Fruit fly (Drosophila melanogaster): ENCODE measurements around the gene eyg.

eyg gene

dm6 chr3L:12447081-12447480 is 20.7 kb downstream of the eyg start:
- TF ChIP-seq CTCF (optimal IDR thresholded peaks at IDR 0.05), result no peak
- no peak for TF ChIP-seq CG8478 (optimal IDR thresholded peaks at IDR 0.05)

dm6 chr3L:12444040-12444439 is 23.8 kb downstream of the eyg start:
- TF ChIP-seq CTCF (optimal IDR thresholded peaks at IDR 0.05) (no peak), CG8478 (optimal IDR thresholded peaks at IDR 0.05) (no peak)

- TF ChIP-seq CG8478 (optimal IDR thresholded peaks at IDR 0.05) (no peak), CTCF (optimal IDR thresholded peaks at IDR 0.05) (no peak)
Observed at dm6 chr3L:12442593-12442992, 25.2 kb downstream of the eyg start.

- TF ChIP-seq CG8478 (optimal IDR thresholded peaks at IDR 0.05), result no peak
- TF ChIP-seq CTCF (optimal IDR thresholded peaks at IDR 0.05), result no peak
Observed at dm6 chr3L:12434432-12434831, 33.4 kb downstream of the eyg start.

- no peak for TF ChIP-seq CG8478 (optimal IDR thresholded peaks at IDR 0.05)
- no peak for TF ChIP-seq CTCF (optimal IDR thresholded peaks at IDR 0.05)
Observed at dm6 chr3L:12433710-12434109, 34.1 kb downstream of the eyg start.

- TF ChIP-seq CG8478 (optimal IDR thresholded peaks at IDR 0.05) (no peak), CTCF (optimal IDR thresholded peaks at IDR 0.05) (no peak)
Observed at dm6 chr3L:12432392-12433012, 35.3 kb downstream of the eyg start, which contains the start of gene toe. TSS of gene toe (minus strand) at chr3L:12432668.

dm6 chr3L:12420437-12420836 is 47.4 kb downstream of the eyg start:
- no peak for TF ChIP-seq CTCF (optimal IDR thresholded peaks at IDR 0.05)
- TF ChIP-seq CG8478 (optimal IDR thresholded peaks at IDR 0.05), result no peak

- TF ChIP-seq CG8478 (optimal IDR thresholded peaks at IDR 0.05) (no peak), CTCF (optimal IDR thresholded peaks at IDR 0.05) (peak in 1 of 2 experiments; percentile 5)
Observed at dm6 chr3L:12417341-12417740, 50.5 kb downstream of the eyg start, which contains the start of gene ArfGAP1. TSS of gene ArfGAP1 (minus strand) at chr3L:12417580.

dm6 chr3L:12414189-12414964 is 53.4 kb downstream of the eyg start, which contains the start of gene SCaMC:
TSS of gene SCaMC (minus strand) at chr3L:12414842.
- TF ChIP-seq CTCF (optimal IDR thresholded peaks at IDR 0.05) (peak in 1 of 2 experiments; percentile 45), CG8478 (optimal IDR thresholded peaks at IDR 0.05) (no peak)
